Fruit fly (Drosophila melanogaster) whole organism, embryonic: ENCODE measurements around the gene cpb.

Experiments
- Adf1 ChIP-seq: fragments of 200-800 bp; sonication (Bioruptor generic); IDR thresholded peaks from 2 replicates; pipeline ENCODE4 v1.3.6; 2022; ENCODE audit warnings: missing biosample characterization, missing genetic modification characterization
- Antp ChIP-seq: fragments of 200-800 bp; sonication (Bioruptor generic); optimal IDR thresholded peaks from 3 replicates; lab custom pipeline; 2016; ENCODE audit warnings: missing biosample characterization, missing genetic modification characterization
- Awh ChIP-seq: fragments of 200-800 bp; sonication (Bioruptor generic); IDR thresholded peaks from 2 replicates; pipeline ENCODE4, ENCODE4 v1.3.6; 2022; ENCODE audit warnings: missing biosample characterization, missing genetic modification characterization
- BEAF-32 ChIP-seq: fragments of 200-800 bp; sonication (Bioruptor generic); optimal IDR thresholded peaks from 3 replicates; lab custom pipeline; 2017; ENCODE audit warnings: missing biosample characterization, missing genetic modification characterization, mild to moderate bottlenecking, moderate library complexity, missing genetic modification reagents
- Bgb ChIP-seq: fragments of 200-800 bp; sonication (Bioruptor generic); IDR thresholded peaks from 2 replicates; pipeline ENCODE4 v1.3.6; 2022; ENCODE audit warnings: missing biosample characterization, missing genetic modification characterization; ENCODE audit not compliant: partially characterized antibody
- CG10147 ChIP-seq: fragments of 200-800 bp; sonication (Bioruptor generic); optimal IDR thresholded peaks from 2 replicates; lab custom pipeline; 2019; ENCODE audit warnings: missing biosample characterization, mild to moderate bottlenecking, missing genetic modification characterization, moderate library complexity
- CG1024 ChIP-seq: fragments of 200-800 bp; sonication (Bioruptor generic); IDR thresholded peaks from 2 replicates; pipeline ENCODE4 v1.3.6; 2022; ENCODE audit warnings: missing biosample characterization, missing genetic modification characterization
- CG10543 ChIP-seq: fragments of 200-800 bp; sonication (Bioruptor generic); optimal IDR thresholded peaks from 3 replicates; lab custom pipeline; 2017; ENCODE audit warnings: missing biosample characterization, mild to moderate bottlenecking, missing genetic modification characterization, moderate library complexity
- CG11085 ChIP-seq: fragments of 200-800 bp; sonication (Bioruptor generic); IDR thresholded peaks from 2 replicates; pipeline ENCODE4 v1.3.6; 2022; ENCODE audit warnings: missing biosample characterization, missing genetic modification characterization
- CG11695 ChIP-seq: fragments of 200-800 bp; sonication (Bioruptor generic); IDR thresholded peaks from 3 replicates; pipeline ENCODE4 v1.3.6; 2022; ENCODE audit warnings: missing biosample characterization, missing genetic modification characterization
- CG12769 ChIP-seq: fragments of 200-800 bp; sonication (Bioruptor generic); optimal IDR thresholded peaks from 2 replicates; lab custom pipeline; 2019; ENCODE audit warnings: missing biosample characterization, mild to moderate bottlenecking, missing genetic modification characterization, moderate library complexity
- CG13123 ChIP-seq: fragments of 200-800 bp; sonication (Bioruptor generic); optimal IDR thresholded peaks from 2 replicates; lab custom pipeline; 2016; ENCODE audit warnings: missing biosample characterization, missing genetic modification characterization
- CG13624 ChIP-seq: fragments of 200-800 bp; sonication (Bioruptor generic); optimal IDR thresholded peaks from 2 replicates; lab custom pipeline; 2016; ENCODE audit warnings: missing biosample characterization, missing genetic modification characterization
- CG14050 ChIP-seq: fragments of 200-800 bp; sonication (Bioruptor generic); IDR thresholded peaks from 3 replicates; pipeline ENCODE4 v1.3.6; 2022; ENCODE audit warnings: missing biosample characterization, missing genetic modification characterization
- CG1603 ChIP-seq: fragments of 200-800 bp; sonication (Bioruptor generic); optimal IDR thresholded peaks from 2 replicates; lab custom pipeline; 2019; ENCODE audit warnings: missing biosample characterization, mild to moderate bottlenecking, missing genetic modification characterization, moderate library complexity
- CG1647 ChIP-seq: fragments of 200-800 bp; sonication (Bioruptor generic); optimal IDR thresholded peaks from 3 replicates; lab custom pipeline; 2016; ENCODE audit warnings: missing biosample characterization, missing genetic modification characterization
- CG17361 ChIP-seq: fragments of 200-800 bp; sonication (Bioruptor generic); IDR thresholded peaks from 3 replicates; pipeline ENCODE4 v1.3.6; 2022; ENCODE audit warnings: missing biosample characterization, missing genetic modification characterization
- CG17829 ChIP-seq: fragments of 200-800 bp; optimal IDR thresholded peaks from 2 replicates; lab custom pipeline; 2019; ENCODE audit warnings: missing biosample characterization, mild to moderate bottlenecking, missing genetic modification characterization, moderate library complexity
- CG2875 ChIP-seq: fragments of 200-800 bp; sonication (Bioruptor generic); optimal IDR thresholded peaks from 2 replicates; lab custom pipeline; 2017; ENCODE audit warnings: missing biosample characterization, mild to moderate bottlenecking, missing genetic modification characterization, missing genetic modification reagents
- CG31365 ChIP-seq: fragments of 200-800 bp; sonication (Bioruptor generic); optimal IDR thresholded peaks from 2 replicates; lab custom pipeline; 2018; ENCODE audit warnings: missing biosample characterization, mild to moderate bottlenecking, missing genetic modification characterization
- CG32772 ChIP-seq: fragments of 200-800 bp; sonication (Bioruptor generic); IDR thresholded peaks from 2 replicates; pipeline ENCODE4 v1.3.6; 2022; ENCODE audit warnings: missing biosample characterization, missing genetic modification characterization
- CG6765 ChIP-seq: fragments of 200-800 bp; sonication (Bioruptor generic); optimal IDR thresholded peaks from 3 replicates; lab custom pipeline; 2017; ENCODE audit warnings: missing biosample characterization, mild to moderate bottlenecking, missing genetic modification characterization
- CG7745 ChIP-seq: fragments of 200-800 bp; sonication (Bioruptor generic); optimal IDR thresholded peaks from 2 replicates; lab custom pipeline; 2018; ENCODE audit warnings: missing biosample characterization, mild to moderate bottlenecking, missing genetic modification characterization, moderate library complexity
- CG7839 ChIP-seq: fragments of 200-800 bp; sonication (Bioruptor generic); optimal IDR thresholded peaks from 3 replicates; lab custom pipeline; 2018; ENCODE audit warnings: missing biosample characterization, mild to moderate bottlenecking, missing genetic modification characterization, moderate library complexity
- CG7928 ChIP-seq: fragments of 200-800 bp; sonication (Bioruptor generic); optimal IDR thresholded peaks from 2 replicates; lab custom pipeline; 2017; ENCODE audit warnings: missing biosample characterization, mild to moderate bottlenecking, missing genetic modification characterization
- CG7963 ChIP-seq: fragments of 200-800 bp; sonication (Bioruptor generic); IDR thresholded peaks from 3 replicates; pipeline ENCODE4 v1.3.6; 2022; ENCODE audit warnings: missing biosample characterization, missing genetic modification characterization; ENCODE audit not compliant: partially characterized antibody
- CG8089 ChIP-seq: fragments of 200-800 bp; sonication (Bioruptor generic); optimal IDR thresholded peaks from 3 replicates; lab custom pipeline; 2016; ENCODE audit warnings: missing biosample characterization, missing genetic modification characterization
- Hand ChIP-seq: fragments of 200-800 bp; sonication (Bioruptor generic); optimal IDR thresholded peaks from 2 replicates; lab custom pipeline; 2017; ENCODE audit warnings: mild to moderate bottlenecking, missing biosample characterization, missing genetic modification reagents, missing genetic modification characterization
- Rfx ChIP-seq: fragments of 200-800 bp; sonication (Bioruptor generic); IDR thresholded peaks from 2 replicates; pipeline ENCODE4 v1.3.6; 2022; ENCODE audit warnings: missing biosample characterization, missing genetic modification characterization
- Sox100B ChIP-seq: fragments of 200-800 bp; sonication (Bioruptor generic); optimal IDR thresholded peaks from 3 replicates; lab custom pipeline; 2018; ENCODE audit warnings: missing biosample characterization, mild to moderate bottlenecking, missing genetic modification characterization
- Sox102F ChIP-seq: fragments of 200-800 bp; sonication (Bioruptor generic); optimal IDR thresholded peaks from 2 replicates; lab custom pipeline; 2018; ENCODE audit warnings: missing biosample characterization, mild to moderate bottlenecking, missing genetic modification characterization, moderate library complexity
- Spps ChIP-seq: fragments of 200-800 bp; sonication (Bioruptor generic); optimal IDR thresholded peaks from 2 replicates; lab custom pipeline; 2018; ENCODE audit warnings: missing biosample characterization, mild to moderate bottlenecking, missing genetic modification characterization
- Trl ChIP-seq, 3 experiments: fragments of >200 bp in 2 of 3; fragments of 200-800 bp in 1 of 3; sonication (Bioruptor generic) in 1 of 3; optimal IDR thresholded peaks; 2 replicates in 1 of 3; 3 replicates in 2 of 3; lab custom pipeline; 2016 to 2017; ENCODE audit warnings: missing biosample characterization in 1 of 3, missing genetic modification characterization in 1 of 3
- Usf ChIP-seq: fragments of 200-800 bp; sonication (Bioruptor generic); optimal IDR thresholded peaks from 2 replicates; lab custom pipeline; 2017; ENCODE audit warnings: missing genotype, missing biosample characterization, missing genetic modification characterization
- bab2 ChIP-seq: fragments of 200-800 bp; sonication (Bioruptor generic); optimal IDR thresholded peaks from 2 replicates; lab custom pipeline; 2016; ENCODE audit warnings: missing biosample characterization, missing genetic modification characterization
- chn ChIP-seq: fragments of 200-800 bp; sonication (Bioruptor generic); optimal IDR thresholded peaks from 2 replicates; lab custom pipeline; 2016; ENCODE audit warnings: missing biosample characterization, missing genetic modification characterization
- da ChIP-seq: fragments of 200-800 bp; sonication (Bioruptor generic); optimal IDR thresholded peaks from 2 replicates; lab custom pipeline; 2016; ENCODE audit warnings: missing biosample characterization, missing genetic modification characterization
- fu2 ChIP-seq: fragments of 200-800 bp; sonication (Bioruptor generic); optimal IDR thresholded peaks from 2 replicates; lab custom pipeline; 2016; ENCODE audit warnings: missing biosample characterization, missing genetic modification characterization
- gcm2 ChIP-seq: fragments of 200-800 bp; sonication (Bioruptor generic); optimal IDR thresholded peaks from 2 replicates; lab custom pipeline; 2016; ENCODE audit warnings: missing biosample characterization, missing genetic modification characterization
- gt ChIP-seq: fragments of 200-800 bp; sonication (Bioruptor generic); IDR thresholded peaks from 2 replicates; pipeline ENCODE4 v1.3.6; 2022; ENCODE audit warnings: missing biosample characterization, missing genetic modification characterization
- hth ChIP-seq: fragments of >200 bp; optimal IDR thresholded peaks from 2 replicates; lab custom pipeline; 2017; ENCODE audit warnings: inconsistent platforms
- kay ChIP-seq: fragments of 200-800 bp; sonication (Bioruptor generic); optimal IDR thresholded peaks from 2 replicates; lab custom pipeline; 2016; ENCODE audit warnings: missing biosample characterization, missing genetic modification characterization
- mirr ChIP-seq: fragments of 200-800 bp; sonication (Bioruptor generic); optimal IDR thresholded peaks from 3 replicates; lab custom pipeline; 2018; ENCODE audit warnings: missing biosample characterization, mild to moderate bottlenecking, missing genetic modification characterization
- mld ChIP-seq: fragments of 200-800 bp; sonication (Bioruptor generic); IDR thresholded peaks from 3 replicates; pipeline ENCODE4 v1.3.6; 2022; ENCODE audit warnings: missing biosample characterization, missing genetic modification characterization; ENCODE audit not compliant: partially characterized antibody
- nmo ChIP-seq: fragments of 200-800 bp; sonication (Bioruptor generic); optimal IDR thresholded peaks from 2 replicates; lab custom pipeline; 2018; ENCODE audit warnings: missing biosample characterization, mild to moderate bottlenecking, missing genetic modification characterization, moderate library complexity
- org-1 ChIP-seq: fragments of 200-800 bp; sonication (Bioruptor generic); optimal IDR thresholded peaks from 2 replicates; lab custom pipeline; 2017; ENCODE audit warnings: missing biosample characterization, missing genetic modification characterization
- pfk ChIP-seq: fragments of 200-800 bp; sonication (Bioruptor generic); optimal IDR thresholded peaks from 2 replicates; lab custom pipeline; 2018; ENCODE audit warnings: missing biosample characterization, mild to moderate bottlenecking, missing genetic modification characterization, moderate library complexity
- pnt ChIP-seq: fragments of 200-800 bp; sonication (Bioruptor generic); optimal IDR thresholded peaks from 3 replicates; lab custom pipeline; 2016; ENCODE audit warnings: missing biosample characterization, missing genetic modification characterization
- sr ChIP-seq: fragments of 200-800 bp; sonication (Bioruptor generic); IDR thresholded peaks from 3 replicates; pipeline ENCODE4 v1.3.6; 2022; ENCODE audit warnings: missing biosample characterization, missing genetic modification characterization
- sug ChIP-seq: fragments of 200-800 bp; optimal IDR thresholded peaks from 2 replicates; lab custom pipeline; 2019; ENCODE audit warnings: missing biosample characterization, mild to moderate bottlenecking, missing genetic modification characterization, moderate library complexity
- tll ChIP-seq, 2 experiments: fragments of 200-800 bp in 1 of 2; fragments of >200 bp in 1 of 2; sonication (Bioruptor generic) in 1 of 2; optimal IDR thresholded peaks; 2 replicates each; lab custom pipeline; 2017 to 2019; ENCODE audit warnings: missing biosample characterization in 2 of 2, missing genetic modification characterization in 2 of 2, mild to moderate bottlenecking in 1 of 2, moderate library complexity in 1 of 2

Gene cpb

dm6 chr2L:1655858-1656257, 48.8 kb upstream of the cpb start (continued):
- no peak for TF ChIP-seq CG7963 (GFP tag; lab: Robert Waterston, UW)
- TF ChIP-seq chn (GFP tag; lab: Kevin White, UChicago) = no peak
- peak; percentile 41 for TF ChIP-seq CG7839 (tag; lab: Kevin White, UChicago)
- no peak for TF ChIP-seq Adf1
- peak; percentile 50; the same call in 1 of the 2 replicates for TF ChIP-seq CG32772 (GFP tag; lab: Robert Waterston, UW)
- peak; percentile 11; the same call in 1 of the 3 replicates for TF ChIP-seq CG14050 (GFP tag; lab: Robert Waterston, UW)
- TF ChIP-seq pfk (GFP tag; lab: Kevin White, UChicago) = no peak
- TF ChIP-seq nmo (GFP tag; lab: Kevin White, UChicago) = peak; percentile 39
- TF ChIP-seq Awh (GFP tag; lab: Robert Waterston, UW) = no peak
- TF ChIP-seq pnt (GFP tag; lab: Kevin White, UChicago) = no peak
- TF ChIP-seq sug (tag; lab: Kevin White, UChicago) = no peak
- TF ChIP-seq CG1024 (GFP tag; lab: Robert Waterston, UW) = no peak
- TF ChIP-seq CG7745 (tag; lab: Kevin White, UChicago) = no peak
- peak; percentile 60 for TF ChIP-seq Rfx
- TF ChIP-seq org-1 (GFP tag; lab: Kevin White, UChicago) = no peak
- TF ChIP-seq CG2875 = no peak
- TF ChIP-seq CG13123 = peak; percentile 0
- TF ChIP-seq CG11695 (GFP tag; lab: Robert Waterston, UW) = peak; percentile 62; the same call in 2 of the 3 replicates
- no peak for TF ChIP-seq CG8089 (GFP tag; lab: Kevin White, UChicago)
- TF ChIP-seq CG17829 (tag; lab: Kevin White, UChicago) = no peak
- TF ChIP-seq CG11085 (GFP tag; lab: Robert Waterston, UW) = no peak
- no peak for TF ChIP-seq CG7928
- TF ChIP-seq Trl (optimal IDR thresholded peaks at IDR 0.05; lab: Kevin White, UChicago) = no peak
- TF ChIP-seq Trl (GFP tag; optimal IDR thresholded peaks at IDR 0.05; lab: Kevin White, UChicago) = no peak
- TF ChIP-seq da (GFP tag; lab: Kevin White, UChicago) = no peak
- TF ChIP-seq fu2 (GFP tag; lab: Kevin White, UChicago) = no peak
- no peak for TF ChIP-seq Spps (tag; lab: Kevin White, UChicago)
- TF ChIP-seq CG6765 = no peak
- no peak for TF ChIP-seq CG10543
- TF ChIP-seq hth (lab: Kevin White, UChicago) = no peak
- TF ChIP-seq CG1647 (GFP tag; lab: Kevin White, UChicago) = no peak
- no peak for TF ChIP-seq Antp (GFP tag; lab: Kevin White, UChicago)
- TF ChIP-seq Sox102F (GFP tag; lab: Kevin White, UChicago) = peak; percentile 47
- peak; percentile 6 for TF ChIP-seq bab2 (GFP tag; lab: Kevin White, UChicago)
- TF ChIP-seq BEAF-32 (GFP tag; lab: Kevin White, UChicago) = no peak
- TF ChIP-seq sr (GFP tag; lab: Robert Waterston, UW) = no peak
- no peak for TF ChIP-seq mld
- no peak for TF ChIP-seq gcm2 (GFP tag; lab: Kevin White, UChicago)
- no peak for TF ChIP-seq Bgb (GFP tag; lab: Robert Waterston, UW)
- no peak for TF ChIP-seq CG13624
- TF ChIP-seq Hand (GFP tag; lab: Kevin White, UChicago) = no peak
- TF ChIP-seq CG12769 (tag; lab: Kevin White, UChicago) = no peak
- TF ChIP-seq CG10147 (GFP tag; lab: Kevin White, UChicago) = no peak
- TF ChIP-seq gt = no peak
- no peak for TF ChIP-seq Usf
- TF ChIP-seq CG1603 = no peak
- TF ChIP-seq Sox100B = no peak
- no peak for TF ChIP-seq kay (GFP tag; lab: Kevin White, UChicago)
- TF ChIP-seq CG31365 (tag; lab: Kevin White, UChicago) = no peak
- no peak for TF ChIP-seq mirr
- TF ChIP-seq tll (GFP tag; optimal IDR thresholded peaks at IDR 0.05; lab: Kevin White, UChicago) = no peak
- no peak for TF ChIP-seq CG17361
